Worm (Caenorhabditis elegans) whole organism, L4 larva: ENCODE results near the gene pqm-1.
"Not testable (repeated sequence)": the region's sequence is repeated elsewhere in the genome, so short reads cannot be mapped to it uniquely, and the experiment has no call there.

Source experiments
- F10B5.3 ChIP-seq: sonication (generic microtip); optimal IDR thresholded peaks from 2 replicates; lab custom pipeline; 2016; ENCODE audit warnings: mild to moderate bottlenecking, missing genetic modification characterization, missing compliant biosample characterization
- F26F4.8 ChIP-seq: fragments of 200-800 bp; sonication (Bioruptor generic); conservative IDR thresholded peaks from 2 replicates; pipeline ENCODE4 v1.3.6; 2022; ENCODE audit warnings: missing genetic modification characterization, missing compliant biosample characterization
- F49E8.2 ChIP-seq: sonication (generic microtip); optimal IDR thresholded peaks from 2 replicates; lab custom pipeline; 2016; ENCODE audit warnings: missing compliant biosample characterization, mild to moderate bottlenecking, missing genetic modification characterization, borderline replicate concordance
- Y48G9A.11 ChIP-seq: fragments of 200-800 bp; sonication (Bioruptor generic); IDR thresholded peaks from 2 replicates; pipeline ENCODE4 v1.3.6; 2022; ENCODE audit warnings: missing genetic modification reagents, missing genetic modification characterization, missing compliant biosample characterization
- Y75B8A.6 ChIP-seq: fragments of 200-800 bp; sonication (Bioruptor generic); IDR thresholded peaks from 2 replicates; pipeline ENCODE4 v1.3.6; 2022; ENCODE audit warnings: missing genetic modification reagents, missing genetic modification characterization, missing compliant biosample characterization
- aha-1 ChIP-seq: fragments of 150-350 bp; peaks from one replicate; lab custom pipeline; 2014; ENCODE audit warnings: missing biosample characterization, missing genetic modification characterization
- aly-2 ChIP-seq: sonication (generic microtip); optimal IDR thresholded peaks from 2 replicates; lab custom pipeline; 2018; ENCODE audit warnings: missing biosample characterization, missing genetic modification characterization
- arid-1 ChIP-seq: fragments of 200-800 bp; sonication (Bioruptor generic); conservative IDR thresholded peaks from 2 replicates; pipeline ENCODE4 v1.3.6; 2022; ENCODE audit warnings: missing genetic modification reagents, missing genetic modification characterization, missing compliant biosample characterization
- ceh-28 ChIP-seq: fragments of 150-350 bp; optimal IDR thresholded peaks from 2 replicates; lab custom pipeline; 2014; ENCODE audit warnings: missing biosample characterization, missing genetic modification reagents, missing genetic modification characterization
- ceh-62 ChIP-seq: sonication (generic microtip); optimal IDR thresholded peaks from 2 replicates; lab custom pipeline; 2017; ENCODE audit warnings: missing biosample characterization, missing genetic modification characterization
- ceh-82 ChIP-seq: sonication (generic microtip); optimal IDR thresholded peaks from 2 replicates; lab custom pipeline; 2017; ENCODE audit warnings: missing biosample characterization, missing genetic modification characterization
- daf-12 ChIP-seq: fragments of 150-350 bp; optimal IDR thresholded peaks from 2 replicates; lab custom pipeline; 2014; ENCODE audit warnings: missing biosample characterization, missing genetic modification reagents, missing genetic modification characterization
- daf-16 ChIP-seq, 3 experiments: sonication (generic microtip); optimal IDR thresholded peaks; 2 replicates each; lab custom pipeline; 2016 to 2017; ENCODE audit warnings: missing genetic modification characterization in 3 of 3, missing genetic modification reagents in 3 of 3, mild to moderate bottlenecking in 2 of 3, missing compliant biosample characterization in 2 of 3, missing biosample characterization in 1 of 3, moderate library complexity in 1 of 3
- daf-19 ChIP-seq: fragments of 200-800 bp; sonication (Bioruptor generic); conservative IDR thresholded peaks from 2 replicates; pipeline ENCODE4 v1.3.6; 2022; ENCODE audit warnings: missing genetic modification characterization, missing compliant biosample characterization
- daf-8 ChIP-seq: fragments of 200-800 bp; sonication (Bioruptor generic); IDR thresholded peaks from 2 replicates; pipeline ENCODE4 v1.3.6; 2022; ENCODE audit warnings: missing genetic modification characterization, missing compliant biosample characterization
- dpl-1 ChIP-seq: fragments of 150-350 bp; optimal IDR thresholded peaks from 2 replicates; lab custom pipeline; 2014; ENCODE audit warnings: missing biosample characterization, missing genetic modification reagents, missing genetic modification characterization
- dve-1 ChIP-seq: sonication (generic microtip); optimal IDR thresholded peaks from 2 replicates; lab custom pipeline; 2017; ENCODE audit warnings: antibody characterized with exemption, mild to moderate bottlenecking, missing genetic modification characterization, missing compliant biosample characterization; ENCODE audit not compliant: insufficient read depth
- egl-43 ChIP-seq: fragments of 200-800 bp; sonication (Bioruptor generic); IDR thresholded peaks from 2 replicates; pipeline ENCODE4 v1.3.6; 2022; ENCODE audit warnings: missing genetic modification reagents, missing genetic modification characterization, missing compliant biosample characterization
- lim-7 ChIP-seq: fragments of 200-800 bp; sonication (Bioruptor generic); IDR thresholded peaks from 2 replicates; pipeline ENCODE4 v1.3.6; 2022; ENCODE audit warnings: missing genetic modification characterization, missing compliant biosample characterization
- lin-1 ChIP-seq: fragments of 200-800 bp; sonication (Bioruptor generic); IDR thresholded peaks from 2 replicates; pipeline ENCODE4 v1.3.6; 2022; ENCODE audit warnings: missing genetic modification reagents, missing genetic modification characterization, missing compliant biosample characterization
- lin-13 ChIP-seq: fragments of 150-350 bp; optimal IDR thresholded peaks from 2 replicates; lab custom pipeline; 2014; ENCODE audit warnings: missing biosample characterization, missing genetic modification reagents, missing genetic modification characterization
- lin-38 ChIP-seq: fragments of 200-800 bp; sonication (Bioruptor generic); IDR thresholded peaks from 2 replicates; pipeline ENCODE4 v1.3.6; 2022; ENCODE audit warnings: missing genetic modification reagents, missing genetic modification characterization, missing compliant biosample characterization
- mdl-1 ChIP-seq, 2 experiments: fragments of 150-350 bp in 1 of 2; sonication (generic microtip) in 1 of 2; optimal IDR thresholded peaks; 2 replicates each; lab custom pipeline; 2014 to 2017; ENCODE audit warnings: missing biosample characterization in 2 of 2, missing genetic modification characterization in 2 of 2
- mep-1 ChIP-seq: fragments of 150-350 bp; sonication (generic microtip); optimal IDR thresholded peaks from 3 replicates; lab custom pipeline; 2014; ENCODE audit warnings: missing biosample characterization, missing genetic modification characterization
- nhr-77 ChIP-seq: fragments of 150-350 bp; optimal IDR thresholded peaks from 2 replicates; lab custom pipeline; 2014; ENCODE audit warnings: missing biosample characterization, missing genetic modification characterization
- pha-4 ChIP-seq, 2 experiments: fragments of 150-350 bp in 1 of 2; fragments of 200-800 bp in 1 of 2; sonication (Bioruptor generic) in 1 of 2; IDR thresholded peaks in 1 of 2; optimal IDR thresholded peaks in 1 of 2; 2 replicates each; pipeline versions ENCODE4 v1.3.6 to Lab custom; 2014 to 2022; ENCODE audit warnings: missing genetic modification characterization in 2 of 2, missing genetic modification reagents in 2 of 2, missing biosample characterization in 1 of 2, missing compliant biosample characterization in 1 of 2
- saeg-2 ChIP-seq: fragments of 200-800 bp; sonication (Bioruptor generic); IDR thresholded peaks from 2 replicates; pipeline ENCODE4 v1.3.6; 2022; ENCODE audit warnings: missing genetic modification reagents, missing genetic modification characterization, missing compliant biosample characterization
- sdz-12 ChIP-seq: fragments of 200-800 bp; sonication (Bioruptor generic); optimal IDR thresholded peaks from 2 replicates; lab custom pipeline; 2018; ENCODE audit warnings: mild to moderate bottlenecking, missing genetic modification characterization, missing compliant biosample characterization
- skn-1 ChIP-seq: fragments of 150-350 bp; optimal IDR thresholded peaks from 2 replicates; lab custom pipeline; 2014; ENCODE audit warnings: missing biosample characterization, missing genetic modification characterization
- snpc-1.2 ChIP-seq: fragments of 200-800 bp; sonication (Bioruptor generic); IDR thresholded peaks from 2 replicates; pipeline ENCODE4 v1.3.6; 2022; ENCODE audit warnings: missing genetic modification reagents, missing genetic modification characterization, missing compliant biosample characterization
- tra-1 ChIP-seq: fragments of 200-800 bp; sonication (Bioruptor generic); IDR thresholded peaks from 2 replicates; pipeline ENCODE4 v1.3.6; 2022; ENCODE audit warnings: missing genetic modification reagents, missing genetic modification characterization, missing compliant biosample characterization
- unc-130 ChIP-seq: sonication (generic microtip); optimal IDR thresholded peaks from 2 replicates; lab custom pipeline; 2016; ENCODE audit warnings: missing genetic modification reagents, missing genetic modification characterization, missing compliant biosample characterization
- vab-7 ChIP-seq: fragments of 200-800 bp; sonication (Bioruptor generic); IDR thresholded peaks from 2 replicates; pipeline ENCODE4 v1.3.6; 2022; ENCODE audit warnings: missing genetic modification reagents, missing genetic modification characterization, missing compliant biosample characterization
- zip-2 ChIP-seq: fragments of 150-350 bp; optimal IDR thresholded peaks from 2 replicates; lab custom pipeline; 2014; ENCODE audit warnings: missing biosample characterization, missing genetic modification characterization

Gene pqm-1

DNA sequence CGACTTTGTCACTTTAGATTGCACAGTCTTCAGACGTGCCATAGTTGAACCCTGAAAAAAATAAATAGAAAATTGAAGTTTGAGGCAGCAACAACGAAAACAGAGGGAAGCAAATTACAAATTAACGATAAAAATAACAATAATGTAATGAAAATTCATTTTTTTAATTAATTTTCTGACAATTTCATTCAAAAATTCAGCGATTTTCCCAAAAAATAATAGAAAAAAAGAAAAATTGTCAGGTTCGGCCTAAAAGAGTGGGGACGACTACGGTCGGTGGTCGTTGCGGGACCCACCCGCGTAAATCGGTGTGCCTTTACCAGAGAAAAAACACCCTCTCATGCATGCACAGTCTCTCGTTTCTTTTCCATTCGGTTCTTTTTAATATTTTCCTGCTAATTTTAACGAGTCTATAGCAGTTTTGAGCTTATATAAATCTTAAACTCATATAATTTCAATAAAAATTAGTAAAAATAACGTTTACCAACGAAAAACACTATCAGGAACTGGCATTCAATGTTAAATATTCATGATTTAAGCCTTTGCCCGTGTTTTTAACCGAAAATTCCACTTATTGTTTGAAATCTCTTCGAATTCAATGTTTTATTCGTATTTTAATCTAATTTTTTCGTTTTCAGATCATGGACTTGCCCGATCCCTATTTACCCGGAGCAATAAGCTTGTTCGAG, 25.9 kb downstream of the pqm-1 start, which contains the start of the genes rps-9 and lsm-1 (continued):
- TF ChIP-seq nhr-77 (tag; lab: Kevin White, UChicago) (peak; percentile 50), lin-13 (GFP tag; lab: Kevin White, UChicago) (peak; percentile 60), F26F4.8 (GFP tag; lab: Robert Waterston, UW) (no peak), egl-43 (GFP tag; lab: Robert Waterston, UW) (no peak), sdz-12 (GFP tag; lab: Kevin White, UChicago) (no peak), aha-1 (tag; lab: Kevin White, UChicago) (peak; percentile 23), dve-1 (tag; lab: Kevin White, UChicago) (peak; percentile 49), lin-38 (GFP tag; lab: Robert Waterston, UW) (peak; percentile 70)

DNA sequence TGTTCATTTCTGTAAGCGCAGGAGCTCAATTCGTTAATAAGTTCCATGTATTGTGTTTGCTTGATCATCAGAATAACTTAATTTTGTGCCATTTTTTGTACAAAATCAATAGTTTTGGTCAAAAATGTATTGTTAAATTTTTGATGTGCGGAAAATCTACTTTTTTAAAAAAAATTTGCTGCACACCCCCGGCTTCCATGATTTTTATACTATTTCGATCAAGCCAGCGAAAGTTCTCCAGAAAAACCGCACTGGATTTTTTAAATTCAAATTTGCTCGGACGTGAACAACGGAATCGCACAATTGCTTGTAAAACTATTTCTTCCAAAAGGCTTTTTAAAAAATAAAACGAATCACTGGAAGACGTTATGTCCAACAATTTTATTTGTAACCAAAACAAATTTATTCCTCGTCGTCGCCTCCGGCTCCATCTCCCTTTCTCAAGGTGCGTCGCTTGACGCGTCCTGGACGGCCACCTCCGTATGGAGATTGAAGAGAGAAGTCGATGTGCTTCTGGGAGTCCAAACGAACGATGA, 27.3 kb downstream of the pqm-1 start:
- TF ChIP-seq vab-7 (GFP tag; lab: Robert Waterston, UW): 0 out of 2 replicates have a peak, but pooled peaks have one; percentile 30
- 0 out of 2 replicates have a peak, but pooled peaks have one; percentile 34 for TF ChIP-seq Y48G9A.11 (GFP tag; lab: Robert Waterston, UW)
- TF ChIP-seq skn-1 (tag; lab: Kevin White, UChicago): no peak
- TF ChIP-seq lin-13 (GFP tag; lab: Kevin White, UChicago): no peak
- peak; percentile 39; the same call in 1 of the 2 replicates for TF ChIP-seq snpc-1.2 (GFP tag; lab: Robert Waterston, UW)
- no peak for TF ChIP-seq Y75B8A.6
- TF ChIP-seq lin-38 (GFP tag; lab: Robert Waterston, UW): peak; percentile 59; the same call in 1 of the 2 replicates
- 0 out of 2 replicates have a peak, but pooled peaks have one; percentile 27 for TF ChIP-seq lim-7 (GFP tag; lab: Robert Waterston, UW)
- peak; percentile 62 for TF ChIP-seq F49E8.2 (tag; lab: Kevin White, UChicago)
- no peak for TF ChIP-seq mep-1
- no peak for TF ChIP-seq daf-16 (GFP tag; optimal IDR thresholded peaks at IDR 0.05; lab: Kevin White, UChicago)
- TF ChIP-seq daf-16 (tag; optimal IDR thresholded peaks at IDR 0.05; lab: Kevin White, UChicago): no peak
- no peak for TF ChIP-seq saeg-2 (GFP tag; lab: Robert Waterston, UW)
- TF ChIP-seq lin-1 (GFP tag; lab: Robert Waterston, UW): peak; percentile 9; the same call in 1 of the 2 replicates
- TF ChIP-seq dpl-1 (GFP tag; lab: Kevin White, UChicago): no peak
- TF ChIP-seq tra-1 (GFP tag; lab: Robert Waterston, UW): no peak
- TF ChIP-seq F10B5.3 (tag; lab: Kevin White, UChicago): no peak
- no peak for TF ChIP-seq ceh-62 (tag; lab: Kevin White, UChicago)
- TF ChIP-seq daf-12 (tag; lab: Kevin White, UChicago): no peak
- 0 out of 2 replicates have a peak, but pooled peaks have one; percentile 20 for TF ChIP-seq pha-4 (GFP tag; IDR thresholded peaks at IDR 0.05; lab: Robert Waterston, UW)
- no peak for TF ChIP-seq pha-4 (tag; optimal IDR thresholded peaks at IDR 0.05; lab: Kevin White, UChicago)
- TF ChIP-seq aha-1 (tag; lab: Kevin White, UChicago): peak; percentile 13
- TF ChIP-seq ceh-28 (tag; lab: Kevin White, UChicago): no peak
- TF ChIP-seq unc-130 (GFP tag; lab: Kevin White, UChicago): no peak
- no peak for TF ChIP-seq mdl-1 (tag; optimal IDR thresholded peaks at IDR 0.05; lab: Kevin White, UChicago)
- TF ChIP-seq aly-2 (tag; lab: Kevin White, UChicago): peak; percentile 45
- no peak for TF ChIP-seq ceh-82
- TF ChIP-seq arid-1 (GFP tag; lab: Robert Waterston, UW): peak; percentile 17; the same call in 1 of the 2 replicates
- no peak for TF ChIP-seq daf-8 (GFP tag; lab: Robert Waterston, UW)
- TF ChIP-seq, all 104 proteins: peak for 11

DNA sequence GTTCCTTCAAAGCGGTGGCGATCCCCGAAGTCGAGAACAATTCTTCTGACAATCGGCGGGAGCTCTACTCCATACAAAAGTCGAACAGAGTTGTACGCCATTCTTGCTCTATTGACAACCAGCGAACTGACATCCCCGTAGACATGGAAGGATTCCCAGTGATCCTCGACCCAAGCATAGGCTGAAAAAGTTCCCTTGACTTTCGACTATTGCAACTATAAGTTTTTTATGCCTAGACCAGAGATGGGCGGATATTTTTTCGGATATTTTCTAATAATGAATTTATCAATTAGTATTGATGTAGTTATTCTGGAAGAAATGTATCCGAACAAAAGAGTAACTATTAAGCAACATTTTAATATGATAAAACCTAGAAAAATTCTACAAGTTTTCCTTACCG, 30.6 kb downstream of the pqm-1 start, which contains the start of gene W10C6.2:
Gene W10C6.2, minus strand, starts transcription at position 101 of the 400 bp plus-strand sequence.
- TF ChIP-seq daf-19 (GFP tag; lab: Robert Waterston, UW); zip-2 (tag; lab: Kevin White, UChicago); lin-13 (GFP tag; lab: Kevin White, UChicago): not testable (repeated sequence)
